Worm (Caenorhabditis elegans) whole organism, late embryonic: ENCODE results near the gene K02E11.10.

Experiments
- T23F11.4 ChIP-seq: fragments of 200-800 bp; sonication (Bioruptor generic); optimal IDR thresholded peaks from 2 replicates; lab custom pipeline; 2018; ENCODE audit warnings: mild to moderate bottlenecking, missing genetic modification characterization, missing compliant biosample characterization
- hlh-6 ChIP-seq: sonication (generic microtip); optimal IDR thresholded peaks from 2 replicates; lab custom pipeline; 2016; ENCODE audit warnings: missing genotype, missing genetic modification characterization, missing compliant biosample characterization
- npax-4 ChIP-seq: sonication (generic microtip); optimal IDR thresholded peaks from 2 replicates; lab custom pipeline; 2016; ENCODE audit warnings: missing genetic modification characterization, missing compliant biosample characterization
- rnt-1 ChIP-seq: sonication (generic microtip); optimal IDR thresholded peaks from 2 replicates; lab custom pipeline; 2016; ENCODE audit warnings: missing genetic modification characterization, missing compliant biosample characterization
- tbx-2 ChIP-seq: sonication (generic microtip); optimal IDR thresholded peaks from 2 replicates; lab custom pipeline; 2016; ENCODE audit warnings: missing genetic modification characterization, missing compliant biosample characterization

ce11 chrV:14246761-14247160, 5.8 kb upstream of the K02E11.10 start, which contains the start of gene K02E11.3:
- TF ChIP-seq npax-4 (tag; lab: Kevin White, UChicago) (no peak), tbx-2 (tag; lab: Kevin White, UChicago) (no peak), hlh-6 (tag; lab: Kevin White, UChicago) (no peak), T23F11.4 (GFP tag; lab: Kevin White, UChicago) (no peak), rnt-1 (no peak)
